Worm (Caenorhabditis elegans) whole organism, L4 larva: ENCODE measurements around the gene srt-41.

ENCODE experiments used
- F37D6.2 ChIP-seq: sonication (generic microtip); optimal IDR thresholded peaks from 2 replicates; lab custom pipeline; 2016; ENCODE audit warnings: mild to moderate bottlenecking, missing genetic modification characterization, missing compliant biosample characterization
- F44E2.7 ChIP-seq: fragments of 200-800 bp; sonication (Bioruptor generic); IDR thresholded peaks from 2 replicates; pipeline ENCODE4 v2.1.2; 2022; ENCODE audit warnings: missing genetic modification characterization, missing compliant biosample characterization
- ZK546.5 ChIP-seq, 2 experiments: sonication (generic microtip); optimal IDR thresholded peaks; 2 replicates each; lab custom pipeline; 2017; ENCODE audit warnings: missing biosample characterization in 2 of 2, missing genetic modification characterization in 2 of 2
- aha-1 ChIP-seq: fragments of 150-350 bp; peaks from one replicate; lab custom pipeline; 2014; ENCODE audit warnings: missing biosample characterization, missing genetic modification characterization
- ceh-28 ChIP-seq: fragments of 150-350 bp; optimal IDR thresholded peaks from 2 replicates; lab custom pipeline; 2014; ENCODE audit warnings: missing biosample characterization, missing genetic modification reagents, missing genetic modification characterization
- ceh-32 ChIP-seq: sonication (generic microtip); optimal IDR thresholded peaks from 2 replicates; lab custom pipeline; 2016; ENCODE audit warnings: mild to moderate bottlenecking, missing genetic modification characterization, missing compliant biosample characterization; ENCODE audit not compliant: poor library complexity
- ceh-62 ChIP-seq: sonication (generic microtip); optimal IDR thresholded peaks from 2 replicates; lab custom pipeline; 2017; ENCODE audit warnings: missing biosample characterization, missing genetic modification characterization
- ces-1 ChIP-seq: fragments of 150-350 bp; sonication (generic microtip); optimal IDR thresholded peaks from 4 replicates; lab custom pipeline; 2014; ENCODE audit warnings: missing biosample characterization, missing genetic modification reagents, missing genetic modification characterization
- ctbp-1 ChIP-seq: fragments of 200-800 bp; sonication (Bioruptor generic); IDR thresholded peaks from 2 replicates; pipeline ENCODE4 v1.3.6; 2022; ENCODE audit warnings: missing genetic modification reagents, missing genetic modification characterization, missing compliant biosample characterization
- daf-16 ChIP-seq, 3 experiments: sonication (generic microtip); optimal IDR thresholded peaks; 2 replicates each; lab custom pipeline; 2016 to 2017; ENCODE audit warnings: missing genetic modification characterization in 3 of 3, missing genetic modification reagents in 3 of 3, mild to moderate bottlenecking in 2 of 3, missing compliant biosample characterization in 2 of 3, missing biosample characterization in 1 of 3, moderate library complexity in 1 of 3
- dmd-6 ChIP-seq: fragments of 200-800 bp; sonication (Bioruptor generic); IDR thresholded peaks from 2 replicates; pipeline ENCODE4 v1.3.6; 2022; ENCODE audit warnings: missing genetic modification reagents, missing genetic modification characterization, missing compliant biosample characterization
- dmd-8 ChIP-seq: fragments of 200-800 bp; sonication (Bioruptor generic); IDR thresholded peaks from 2 replicates; pipeline ENCODE4 v1.3.6; 2022; ENCODE audit warnings: missing genetic modification characterization, missing compliant biosample characterization
- dpl-1 ChIP-seq: fragments of 150-350 bp; optimal IDR thresholded peaks from 2 replicates; lab custom pipeline; 2014; ENCODE audit warnings: missing biosample characterization, missing genetic modification reagents, missing genetic modification characterization
- duxl-1 ChIP-seq: sonication (generic microtip); optimal IDR thresholded peaks from 2 replicates; lab custom pipeline; 2016; ENCODE audit warnings: mild to moderate bottlenecking, missing genetic modification characterization, moderate library complexity, missing compliant biosample characterization; ENCODE audit not compliant: poor library complexity
- dve-1 ChIP-seq: sonication (generic microtip); optimal IDR thresholded peaks from 2 replicates; lab custom pipeline; 2017; ENCODE audit warnings: antibody characterized with exemption, mild to moderate bottlenecking, missing genetic modification characterization, missing compliant biosample characterization; ENCODE audit not compliant: insufficient read depth
- jun-1 ChIP-seq: fragments of 150-350 bp; optimal IDR thresholded peaks from 2 replicates; lab custom pipeline; 2014; ENCODE audit warnings: missing biosample characterization, missing genetic modification reagents, missing genetic modification characterization
- lim-7 ChIP-seq: fragments of 200-800 bp; sonication (Bioruptor generic); IDR thresholded peaks from 2 replicates; pipeline ENCODE4 v1.3.6; 2022; ENCODE audit warnings: missing genetic modification characterization, missing compliant biosample characterization
- lir-3 ChIP-seq: sonication (generic microtip); optimal IDR thresholded peaks from 2 replicates; lab custom pipeline; 2016; ENCODE audit warnings: mild to moderate bottlenecking, missing genetic modification characterization, missing compliant biosample characterization
- nhr-102 ChIP-seq: sonication (generic microtip); optimal IDR thresholded peaks from 2 replicates; lab custom pipeline; 2016; ENCODE audit warnings: mild to moderate bottlenecking, missing genetic modification characterization, moderate library complexity, missing compliant biosample characterization
- nhr-28 ChIP-seq: fragments of 150-350 bp; optimal IDR thresholded peaks from 2 replicates; lab custom pipeline; 2014; ENCODE audit warnings: missing biosample characterization, missing genetic modification characterization
- nhr-76 ChIP-seq: fragments of 150-350 bp; optimal IDR thresholded peaks from 2 replicates; lab custom pipeline; 2014; ENCODE audit warnings: missing biosample characterization, missing genetic modification characterization
- nhr-77 ChIP-seq: fragments of 150-350 bp; optimal IDR thresholded peaks from 2 replicates; lab custom pipeline; 2014; ENCODE audit warnings: missing biosample characterization, missing genetic modification characterization
- php-3 ChIP-seq: fragments of 200-800 bp; sonication (Bioruptor generic); IDR thresholded peaks from 2 replicates; pipeline ENCODE4 v1.3.6; 2022; ENCODE audit warnings: missing genetic modification reagents, missing genetic modification characterization, missing compliant biosample characterization
- pqm-1 ChIP-seq: sonication (generic microtip); optimal IDR thresholded peaks from 2 replicates; lab custom pipeline; 2017; ENCODE audit warnings: missing biosample characterization, missing genetic modification characterization
- rbr-2 ChIP-seq: sonication (generic microtip); optimal IDR thresholded peaks from 2 replicates; lab custom pipeline; 2016; ENCODE audit warnings: missing genotype, missing genetic modification characterization, missing compliant biosample characterization
- sdz-12 ChIP-seq: fragments of 200-800 bp; sonication (Bioruptor generic); optimal IDR thresholded peaks from 2 replicates; lab custom pipeline; 2018; ENCODE audit warnings: mild to moderate bottlenecking, missing genetic modification characterization, missing compliant biosample characterization
- set-16 ChIP-seq: fragments of 200-800 bp; sonication (Bioruptor generic); IDR thresholded peaks from 2 replicates; pipeline ENCODE4 v1.3.6; 2022; ENCODE audit warnings: missing genetic modification reagents, missing genetic modification characterization, missing compliant biosample characterization
- skn-1 ChIP-seq: fragments of 150-350 bp; optimal IDR thresholded peaks from 2 replicates; lab custom pipeline; 2014; ENCODE audit warnings: missing biosample characterization, missing genetic modification characterization
- spr-3 ChIP-seq: fragments of 200-800 bp; sonication (Bioruptor generic); optimal IDR thresholded peaks from 2 replicates; lab custom pipeline; 2018; ENCODE audit warnings: mild to moderate bottlenecking, missing genetic modification characterization, missing compliant biosample characterization
- tra-1 ChIP-seq: fragments of 200-800 bp; sonication (Bioruptor generic); IDR thresholded peaks from 2 replicates; pipeline ENCODE4 v1.3.6; 2022; ENCODE audit warnings: missing genetic modification reagents, missing genetic modification characterization, missing compliant biosample characterization
- unc-130 ChIP-seq: sonication (generic microtip); optimal IDR thresholded peaks from 2 replicates; lab custom pipeline; 2016; ENCODE audit warnings: missing genetic modification reagents, missing genetic modification characterization, missing compliant biosample characterization
- unc-62 ChIP-seq, 3 experiments: fragments of 150-350 bp in 1 of 3; sonication (generic microtip); optimal IDR thresholded peaks in 2 of 3; peaks in 1 of 3; 1 replicate in 1 of 3; 2 replicates in 2 of 3; lab custom pipeline; 2014 to 2017; ENCODE audit warnings: missing biosample characterization in 3 of 3, missing genetic modification characterization in 3 of 3, missing genetic modification reagents in 3 of 3, missing genotype in 1 of 3
- zip-2 ChIP-seq: fragments of 150-350 bp; optimal IDR thresholded peaks from 2 replicates; lab custom pipeline; 2014; ENCODE audit warnings: missing biosample characterization, missing genetic modification characterization
- ztf-7 ChIP-seq: fragments of 150-350 bp; optimal IDR thresholded peaks from 2 replicates; lab custom pipeline; 2014; ENCODE audit warnings: missing biosample characterization, missing genetic modification characterization

The srt-41 gene

ce11 chrV:1767427-1767826, 35.5 kb downstream of the srt-41 start:
- TF ChIP-seq nhr-28 (tag; lab: Kevin White, UChicago) (peak; percentile 22), duxl-1 (tag; lab: Kevin White, UChicago) (no peak)

- peak; percentile 36; the same call in 1 of the 2 replicates for TF ChIP-seq dmd-6
- no peak for TF ChIP-seq ctbp-1 (GFP tag; lab: Robert Waterston, UW)
- no peak for TF ChIP-seq ceh-62 (tag; lab: Kevin White, UChicago)
- no peak for TF ChIP-seq daf-16 (GFP tag; optimal IDR thresholded peaks at IDR 0.05; lab: Kevin White, UChicago)
- peak; percentile 86 for TF ChIP-seq daf-16 (tag; optimal IDR thresholded peaks at IDR 0.05; lab: Kevin White, UChicago)
- TF ChIP-seq php-3: no peak
- peak; percentile 39 for TF ChIP-seq nhr-28 (tag; lab: Kevin White, UChicago)
- TF ChIP-seq nhr-77 (tag; lab: Kevin White, UChicago): peak; percentile 1
- peak; percentile 53 for TF ChIP-seq pqm-1 (tag; lab: Kevin White, UChicago)
- TF ChIP-seq ceh-28 (tag; lab: Kevin White, UChicago): no peak
- no peak for TF ChIP-seq ZK546.5 (tag; optimal IDR thresholded peaks at IDR 0.05; lab: Kevin White, UChicago)
Observed at ce11 chrV:1760682-1761081, 42.3 kb downstream of the srt-41 start, which contains the start of gene clec-205. Gene clec-205, plus strand, starts transcription at chrV:1760893.

- TF ChIP-seq aha-1 (tag; lab: Kevin White, UChicago) (peak; percentile 23), dve-1 (tag; lab: Kevin White, UChicago) (no peak), pqm-1 (tag; lab: Kevin White, UChicago) (peak; percentile 55)
Observed at ce11 chrV:1756856-1757255, 46.1 kb downstream of the srt-41 start, which contains the start of gene clec-204. Gene clec-204, plus strand, starts transcription at chrV:1757156.

- TF ChIP-seq php-3 (0 out of 2 replicates have a peak, but pooled peaks have one; percentile 13), set-16 (no peak), dmd-6 (peak; percentile 37; the same call in 1 of the 2 replicates), pqm-1 (tag; lab: Kevin White, UChicago) (peak; percentile 55), tra-1 (no peak), dpl-1 (GFP tag; lab: Kevin White, UChicago) (no peak), F44E2.7 (no peak), unc-62 (GFP tag; optimal IDR thresholded peaks at IDR 0.05 in 1 of 2; lab: Kevin White, UChicago) (peak in 1 of 2 experiments; percentile 70), unc-62 (tag; optimal IDR thresholded peaks at IDR 0.05; lab: Kevin White, UChicago) (no peak), rbr-2 (tag; lab: Kevin White, UChicago) (no peak), skn-1 (tag; lab: Kevin White, UChicago) (no peak), ceh-32 (tag; lab: Kevin White, UChicago) (no peak)
Observed at ce11 chrV:1756099-1756498, 46.8 kb downstream of the srt-41 start.

ce11 chrV:1755589-1755988, 47.4 kb downstream of the srt-41 start, which contains the start of gene ZK697.14:
Gene ZK697.14, minus strand, starts transcription at chrV:1755689.
- no peak for TF ChIP-seq ces-1 (GFP tag; lab: Kevin White, UChicago)
- TF ChIP-seq lim-7 (GFP tag; lab: Robert Waterston, UW): no peak
- no peak for TF ChIP-seq lir-3 (tag; lab: Kevin White, UChicago)
- no peak for TF ChIP-seq nhr-76 (tag; lab: Kevin White, UChicago)
- no peak for TF ChIP-seq zip-2 (tag; lab: Kevin White, UChicago)
- no peak for TF ChIP-seq nhr-102 (tag; lab: Kevin White, UChicago)
- TF ChIP-seq unc-130 (GFP tag; lab: Kevin White, UChicago): no peak
- no peak for TF ChIP-seq dmd-8 (GFP tag; lab: Robert Waterston, UW)
- TF ChIP-seq sdz-12 (GFP tag; lab: Kevin White, UChicago): no peak
- TF ChIP-seq F37D6.2: no peak
- TF ChIP-seq spr-3 (GFP tag; lab: Kevin White, UChicago): no peak
- TF ChIP-seq jun-1 (tag; lab: Kevin White, UChicago): no peak
- TF ChIP-seq ztf-7 (tag; lab: Kevin White, UChicago): no peak
